In genomic region chrII:11637189-11637754, ce11 we compare ENCODE assay signal across 4 worm cellular contexts.
TF ChIP-seq lines count a peak whose summit lies in the region.

No protein-coding gene starts in this region.

TF ChIP-seq in whole organism, L2 larva, 48 proteins besides CTCF, POLR2A, EP300 and RAD21 (continues in another document):
- TF ChIP-seq ceh-82 (tag; optimal IDR thresholded peaks at IDR 0.05; lab: Kevin White, UChicago) (no peak), nhr-129 (tag; optimal IDR thresholded peaks at IDR 0.05; lab: Kevin White, UChicago) (no peak), C34F6.9 (tag; optimal IDR thresholded peaks at IDR 0.05; lab: Kevin White, UChicago) (no peak), nhr-10 (tag; optimal IDR thresholded peaks at IDR 0.05; lab: Kevin White, UChicago) (no peak), nhr-23 (tag; optimal IDR thresholded peaks at IDR 0.05; lab: Kevin White, UChicago) (no peak), alr-1 (tag; optimal IDR thresholded peaks at IDR 0.05; lab: Kevin White, UChicago) (no peak), mab-5 (tag; optimal IDR thresholded peaks at IDR 0.05; lab: Kevin White, UChicago) (no peak), unc-55 (GFP tag; optimal IDR thresholded peaks at IDR 0.05; lab: Kevin White, UChicago) (no peak), peb-1 (tag; optimal IDR thresholded peaks at IDR 0.05; lab: Kevin White, UChicago) (no peak), unc-39 (tag; optimal IDR thresholded peaks at IDR 0.05; lab: Kevin White, UChicago) (no peak), ZK546.5 (tag; optimal IDR thresholded peaks at IDR 0.05; lab: Kevin White, UChicago) (no peak), snpc-4 (tag; optimal IDR thresholded peaks at IDR 0.05; lab: Kevin White, UChicago) (no peak), ama-1 (optimal IDR thresholded peaks at IDR 0.05; lab: Kevin White, UChicago) (peak; percentile 42), nhr-237 (tag; optimal IDR thresholded peaks at IDR 0.05; lab: Kevin White, UChicago) (no peak), sma-9 (GFP tag; optimal IDR thresholded peaks at IDR 0.05; lab: Kevin White, UChicago) (peak; percentile 62), sma-9 (tag; optimal IDR thresholded peaks at IDR 0.05; lab: Kevin White, UChicago) (no peak), nhr-25 (tag; optimal IDR thresholded peaks at IDR 0.05; lab: Kevin White, UChicago) (peak; percentile 43), aly-2 (tag; optimal IDR thresholded peaks at IDR 0.05; lab: Kevin White, UChicago) (no peak), mbf-1 (tag; optimal IDR thresholded peaks at IDR 0.05; lab: Kevin White, UChicago) (no peak), lin-39 (tag; optimal IDR thresholded peaks at IDR 0.05; lab: Kevin White, UChicago) (no peak), egl-27 (tag; optimal IDR thresholded peaks at IDR 0.05; lab: Kevin White, UChicago) (no peak), nhr-77 (tag; optimal IDR thresholded peaks at IDR 0.05; lab: Kevin White, UChicago) (no peak), nhr-11 (tag; optimal IDR thresholded peaks at IDR 0.05; lab: Kevin White, UChicago) (no peak), dmd-4 (tag; optimal IDR thresholded peaks at IDR 0.05; lab: Kevin White, UChicago) (no peak), sem-4 (tag; optimal IDR thresholded peaks at IDR 0.05; lab: Kevin White, UChicago) (peak; percentile 37)

TF ChIP-seq in whole organism, L4 larva, 104 proteins besides CTCF, POLR2A, EP300 and RAD21 (continues in another document):
- TF ChIP-seq php-3 (GFP tag; IDR thresholded peaks at IDR 0.05; lab: Robert Waterston, UW): 0 out of 2 replicates have a peak, but pooled peaks have one; percentile 11
- TF ChIP-seq dmd-9 (GFP tag; IDR thresholded peaks at IDR 0.05; lab: Robert Waterston, UW): no peak
- peak; percentile 62; the same call in 1 of the 2 replicates for TF ChIP-seq T26A8.4 (GFP tag; IDR thresholded peaks at IDR 0.05; lab: Robert Waterston, UW)
- TF ChIP-seq nhr-25 (tag; optimal IDR thresholded peaks at IDR 0.05; lab: Kevin White, UChicago; ENCODE audit: borderline replicate concordance, insufficient read depth): peak; percentile 84
- no peak for TF ChIP-seq pqm-1 (tag; optimal IDR thresholded peaks at IDR 0.05; lab: Kevin White, UChicago)
- TF ChIP-seq mxl-3 (GFP tag; optimal IDR thresholded peaks at IDR 0.05; lab: Kevin White, UChicago): no peak
- 0 out of 2 replicates have a peak, but pooled peaks have one; percentile 8 for TF ChIP-seq hmg-1.1 (GFP tag; IDR thresholded peaks at IDR 0.05; lab: Robert Waterston, UW)
- TF ChIP-seq mes-2 (tag; optimal IDR thresholded peaks at IDR 0.05; lab: Kevin White, UChicago; ENCODE audit: poor library complexity, severe bottlenecking): peak; percentile 52
- no peak for TF ChIP-seq mxl-2 (GFP tag; conservative IDR thresholded peaks at IDR 0.05; lab: Robert Waterston, UW)
- no peak for TF ChIP-seq lim-7 (GFP tag; IDR thresholded peaks at IDR 0.05; lab: Robert Waterston, UW)
- TF ChIP-seq lin-13 (GFP tag; optimal IDR thresholded peaks at IDR 0.05; lab: Kevin White, UChicago): no peak
- no peak for TF ChIP-seq F44E2.7 (GFP tag; IDR thresholded peaks at IDR 0.05; lab: Robert Waterston, UW)
- peak in 1 of 2 experiments; percentile 7 for TF ChIP-seq hif-1 (tag; optimal IDR thresholded peaks at IDR 0.05; lab: Kevin White, UChicago)
- no peak for TF ChIP-seq vab-7 (GFP tag; IDR thresholded peaks at IDR 0.05; lab: Robert Waterston, UW)
- peak; percentile 49 for TF ChIP-seq nhr-102 (tag; optimal IDR thresholded peaks at IDR 0.05; lab: Kevin White, UChicago)
- TF ChIP-seq ceh-20 (GFP tag; IDR thresholded peaks at IDR 0.05; lab: Robert Waterston, UW): no peak
- no peak for TF ChIP-seq nhr-28 (tag; optimal IDR thresholded peaks at IDR 0.05; lab: Kevin White, UChicago)
- TF ChIP-seq hlh-11 (tag; optimal IDR thresholded peaks at IDR 0.05; lab: Kevin White, UChicago): no peak
- TF ChIP-seq nhr-42 (GFP tag; IDR thresholded peaks at IDR 0.05; lab: Robert Waterston, UW): 0 out of 2 replicates have a peak, but pooled peaks have one; percentile 15
- peak; percentile 50 for TF ChIP-seq duxl-1 (tag; optimal IDR thresholded peaks at IDR 0.05; lab: Kevin White, UChicago; ENCODE audit: poor library complexity)
- TF ChIP-seq hlh-30 (tag; optimal IDR thresholded peaks at IDR 0.05; lab: Kevin White, UChicago; ENCODE audit: insufficient read depth): peak; percentile 11
- no peak for TF ChIP-seq zfp-3 (GFP tag; conservative IDR thresholded peaks at IDR 0.05; lab: Robert Waterston, UW)

TF ChIP-seq in whole organism, late embryonic, 69 proteins besides CTCF, POLR2A, EP300 and RAD21 (continues in another document):
- no peak for TF ChIP-seq fkh-10 (GFP tag; optimal IDR thresholded peaks at IDR 0.05; lab: Kevin White, UChicago)
- no peak for TF ChIP-seq ceh-48 (tag; optimal IDR thresholded peaks at IDR 0.05; lab: Kevin White, UChicago)
- TF ChIP-seq dve-1 (tag; optimal IDR thresholded peaks at IDR 0.05; lab: Kevin White, UChicago): peak; percentile 6
- peak; percentile 10 for TF ChIP-seq ceh-18 (tag; optimal IDR thresholded peaks at IDR 0.05; lab: Kevin White, UChicago)
- no peak for TF ChIP-seq madf-2 (tag; optimal IDR thresholded peaks at IDR 0.05; lab: Kevin White, UChicago)
- TF ChIP-seq fax-1 (tag; optimal IDR thresholded peaks at IDR 0.05; lab: Kevin White, UChicago): no peak
- no peak for TF ChIP-seq ceh-24 (tag; optimal IDR thresholded peaks at IDR 0.05; lab: Kevin White, UChicago)
- TF ChIP-seq sox-2 (GFP tag; IDR thresholded peaks at IDR 0.05; lab: Robert Waterston, UW): no peak
- TF ChIP-seq pax-1 (tag; optimal IDR thresholded peaks at IDR 0.05; lab: Kevin White, UChicago): peak; percentile 69
- no peak for TF ChIP-seq ceh-31 (tag; optimal IDR thresholded peaks at IDR 0.05; lab: Kevin White, UChicago)
- no peak for TF ChIP-seq mec-3 (tag; optimal IDR thresholded peaks at IDR 0.05; lab: Kevin White, UChicago; ENCODE audit: borderline replicate concordance)
- TF ChIP-seq nhr-232 (tag; optimal IDR thresholded peaks at IDR 0.05; lab: Kevin White, UChicago): no peak
- no peak for TF ChIP-seq hlh-30 (tag; optimal IDR thresholded peaks at IDR 0.05; lab: Kevin White, UChicago; ENCODE audit: insufficient read depth)
- TF ChIP-seq unc-55 (GFP tag; optimal IDR thresholded peaks at IDR 0.05; lab: Kevin White, UChicago): no peak
- no peak for TF ChIP-seq gmeb-2 (tag; optimal IDR thresholded peaks at IDR 0.05; lab: Kevin White, UChicago)
- TF ChIP-seq dmd-4 (tag; optimal IDR thresholded peaks at IDR 0.05; lab: Kevin White, UChicago; ENCODE audit: borderline replicate concordance): no peak
- TF ChIP-seq unc-42 (tag; optimal IDR thresholded peaks at IDR 0.05; lab: Kevin White, UChicago): peak; percentile 31
- peak; percentile 16 for TF ChIP-seq Y22D7AL.16 (tag; optimal IDR thresholded peaks at IDR 0.05; lab: Kevin White, UChicago)
- no peak for TF ChIP-seq ceh-30 (tag; optimal IDR thresholded peaks at IDR 0.05; lab: Kevin White, UChicago)
- TF ChIP-seq che-1 (tag; optimal IDR thresholded peaks at IDR 0.05; lab: Kevin White, UChicago): no peak
- no peak for TF ChIP-seq nhr-11 (tag; optimal IDR thresholded peaks at IDR 0.05; lab: Kevin White, UChicago)
- no peak for TF ChIP-seq T23F11.4 (GFP tag; optimal IDR thresholded peaks at IDR 0.05; lab: Kevin White, UChicago)
- no peak for TF ChIP-seq ceh-6 (GFP tag; optimal IDR thresholded peaks at IDR 0.05; lab: Kevin White, UChicago)
- TF ChIP-seq ceh-9 (tag; optimal IDR thresholded peaks at IDR 0.05; lab: Kevin White, UChicago): no peak
- TF ChIP-seq ceh-2 (tag; optimal IDR thresholded peaks at IDR 0.05; lab: Kevin White, UChicago): no peak
- peak; percentile 77 for TF ChIP-seq ama-1 (optimal IDR thresholded peaks at IDR 0.05; lab: Kevin White, UChicago)

TF ChIP-seq in whole organism, mixed stage, embryonic, 35 proteins besides CTCF, POLR2A, EP300 and RAD21:
- peak; percentile 39 for TF ChIP-seq nhr-237 (tag; optimal IDR thresholded peaks at IDR 0.05; lab: Kevin White, UChicago)
- TF ChIP-seq ces-1 (GFP tag; optimal IDR thresholded peaks at IDR 0.05; lab: Kevin White, UChicago): peak; percentile 83
- TF ChIP-seq lsy-2 (tag; optimal IDR thresholded peaks at IDR 0.05; lab: Kevin White, UChicago): peak; percentile 12
- peak; percentile 28 for TF ChIP-seq mls-2 (tag; optimal IDR thresholded peaks at IDR 0.05; lab: Kevin White, UChicago)
- TF ChIP-seq unc-39 (tag; optimal IDR thresholded peaks at IDR 0.05; lab: Kevin White, UChicago): no peak
- TF ChIP-seq ceh-43 (GFP tag; optimal IDR thresholded peaks at IDR 0.05; lab: Kevin White, UChicago): peak; percentile 26
